Worm (Caenorhabditis elegans) whole organism, early embryonic: ENCODE results near the gene asah-2.
A peak's percentile ranks its signal among the peaks of the same experiment; 100 is the strongest.

Experiments used
- B0310.2 ChIP-seq: sonication (generic microtip); optimal IDR thresholded peaks from 2 replicates; lab custom pipeline; 2016; ENCODE audit warnings: mild to moderate bottlenecking, missing genetic modification characterization, missing compliant biosample characterization
- F13C5.2 ChIP-seq: sonication (generic microtip); optimal IDR thresholded peaks from 2 replicates; lab custom pipeline; 2017; ENCODE audit warnings: mild to moderate bottlenecking, missing genetic modification characterization, inconsistent platforms, missing compliant biosample characterization
- ama-1 ChIP-seq: fragments of 150-350 bp; optimal IDR thresholded peaks from 2 replicates; lab custom pipeline; 2014
- ceh-13 ChIP-seq: fragments of 200-800 bp; sonication (Bioruptor generic); optimal IDR thresholded peaks from 2 replicates; lab custom pipeline; 2018; ENCODE audit warnings: mild to moderate bottlenecking, missing genetic modification characterization, missing compliant biosample characterization
- hmg-4 ChIP-seq: fragments of 200-800 bp; sonication (Bioruptor generic); optimal IDR thresholded peaks from 2 replicates; lab custom pipeline; 2018; ENCODE audit warnings: mild to moderate bottlenecking, missing genetic modification characterization, missing compliant biosample characterization
- hnd-1 ChIP-seq: sonication (generic microtip); optimal IDR thresholded peaks from 2 replicates; lab custom pipeline; 2016; ENCODE audit warnings: missing genetic modification characterization, missing compliant biosample characterization
- tbx-11 ChIP-seq: fragments of 200-800 bp; sonication (Bioruptor generic); IDR thresholded peaks from 2 replicates; pipeline ENCODE4 v1.3.6; 2022; ENCODE audit warnings: missing genetic modification characterization, missing compliant biosample characterization
- tbx-37 ChIP-seq: fragments of 200-800 bp; sonication (Bioruptor generic); conservative IDR thresholded peaks from 2 replicates; pipeline ENCODE4 v1.3.6; 2022; ENCODE audit warnings: missing genetic modification reagents, missing genetic modification characterization, missing compliant biosample characterization

- no peak for TF ChIP-seq hnd-1 (tag; lab: Kevin White, UChicago)
- TF ChIP-seq tbx-11 (GFP tag; lab: Robert Waterston, UW): no peak
- no peak for TF ChIP-seq tbx-37 (GFP tag; lab: Robert Waterston, UW)
- TF ChIP-seq ama-1 (lab: Kevin White, UChicago): peak; percentile 3
- no peak for TF ChIP-seq hmg-4 (GFP tag; lab: Kevin White, UChicago)
- TF ChIP-seq ceh-13 (GFP tag; lab: Kevin White, UChicago): no peak
- peak; percentile 45 for TF ChIP-seq F13C5.2 (tag; lab: Kevin White, UChicago)
- no peak for TF ChIP-seq B0310.2
Observed at ce11 chrII:10174338-10174737, 34.9 kb downstream of the asah-2 start, which contains the start of gene F33H1.4.
